Worm (Caenorhabditis elegans) whole organism, L4/young adult: Measurements from ENCODE around the gene ZC196.5.

Experiments
- W03F9.2 ChIP-seq: fragments of 150-350 bp; optimal IDR thresholded peaks from 2 replicates; lab custom pipeline; 2014; ENCODE audit warnings: missing biosample characterization, missing genetic modification characterization
- dao-5 ChIP-seq: sonication (generic microtip); optimal IDR thresholded peaks from 2 replicates; lab custom pipeline; 2016; ENCODE audit warnings: missing genotype, missing genetic modification characterization, moderate library complexity, missing compliant biosample characterization
- him-1 ChIP-seq: sonication (generic microtip); optimal IDR thresholded peaks from 2 replicates; lab custom pipeline; 2016; ENCODE audit warnings: missing genotype, missing genetic modification reagents, missing genetic modification characterization, missing compliant biosample characterization

- no peak for TF ChIP-seq him-1 (tag; lab: Kevin White, UChicago)
- no peak for TF ChIP-seq dao-5 (tag; lab: Kevin White, UChicago)
- TF ChIP-seq W03F9.2 (tag; lab: Kevin White, UChicago): no peak
Observed at ce11 chrV:8781164-8781563, 52.0 kb downstream of the ZC196.5 start.
